Fruit fly (Drosophila melanogaster): ENCODE data around the gene Pdk1.

The Pdk1 gene

DNA sequence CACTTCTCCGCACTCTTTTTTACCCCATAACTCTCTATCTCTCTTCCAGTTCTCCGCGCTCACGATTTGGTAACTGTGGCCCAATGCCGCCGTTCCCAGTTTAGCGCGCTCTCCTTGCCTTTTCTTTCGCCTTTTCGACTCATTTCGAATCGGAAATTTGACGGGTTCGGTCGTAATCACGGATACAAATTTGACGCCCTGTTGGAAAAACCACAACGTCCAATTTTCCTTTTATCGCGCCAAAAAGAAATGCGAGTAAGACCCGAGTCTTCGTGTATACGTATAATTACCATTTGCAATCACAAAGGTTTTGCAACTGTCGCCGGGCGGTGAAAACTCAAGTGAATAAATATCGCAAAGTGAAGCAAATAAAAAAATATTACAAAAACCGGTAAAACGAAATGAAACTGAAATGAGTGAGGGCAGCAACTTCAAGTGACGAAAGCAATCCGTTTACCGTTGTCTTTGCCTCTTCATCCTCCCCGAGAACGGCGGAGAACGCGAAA, at the start of gene Pdk1:
Gene Pdk1 (plus strand): TSS at position 140 of the 506 bp plus-strand sequence.
- TF ChIP-seq dl (GFP tag; optimal IDR thresholded peaks at IDR 0.05; ENCODE audit: insufficient read depth in 1 of 2, partially characterized antibody in 2 of 2) (peak; percentile 46 to 81), CG32264 (GFP tag; optimal IDR thresholded peaks at IDR 0.05) (no peak), Rel (GFP tag; optimal IDR thresholded peaks at IDR 0.05) (no peak), Rel (tag; optimal IDR thresholded peaks at IDR 0.05) (peak; percentile 70), jim (GFP tag; optimal IDR thresholded peaks at IDR 0.05) (no peak), Jra (GFP tag; optimal IDR thresholded peaks at IDR 0.05) (no peak), lola (GFP tag; optimal IDR thresholded peaks at IDR 0.05) (no peak), dsf (GFP tag; optimal IDR thresholded peaks at IDR 0.05; ENCODE audit: borderline replicate concordance) (no peak), Vsx2 (GFP tag; optimal IDR thresholded peaks at IDR 0.05; ENCODE audit: partially characterized antibody) (peak; percentile 77), Dfd (GFP tag; optimal IDR thresholded peaks at IDR 0.05) (no peak), GATAd (GFP tag; optimal IDR thresholded peaks at IDR 0.05) (no peak), br (GFP tag; optimal IDR thresholded peaks at IDR 0.05) (peak; percentile 60), dmrt93B (GFP tag; optimal IDR thresholded peaks at IDR 0.05) (no peak), N (GFP tag; optimal IDR thresholded peaks at IDR 0.05) (no peak), Hnf4 (GFP tag; optimal IDR thresholded peaks at IDR 0.05) (peak; percentile 40), tai (GFP tag; optimal IDR thresholded peaks at IDR 0.05) (no peak), foxo (GFP tag; optimal IDR thresholded peaks at IDR 0.05) (peak in 1 of 2 experiments; percentile 34), Hr83 (GFP tag; optimal IDR thresholded peaks at IDR 0.05; ENCODE audit: poor library complexity, severe bottlenecking) (peak; percentile 48), OdsH (GFP tag; optimal IDR thresholded peaks at IDR 0.05) (no peak), psq (GFP tag; optimal IDR thresholded peaks at IDR 0.05) (peak; percentile 92), Dif (GFP tag; optimal IDR thresholded peaks at IDR 0.05; ENCODE audit: partially characterized antibody) (peak; percentile 95), sv (GFP tag; optimal IDR thresholded peaks at IDR 0.05) (no peak), CG9705 (GFP tag; optimal IDR thresholded peaks at IDR 0.05) (no peak), ey (GFP tag; optimal IDR thresholded peaks at IDR 0.05) (no peak), brk (GFP tag; optimal IDR thresholded peaks at IDR 0.05) (no peak), usp (GFP tag; optimal IDR thresholded peaks at IDR 0.05) (no peak), Myc (optimal IDR thresholded peaks at IDR 0.05) (no peak), sage (GFP tag; optimal IDR thresholded peaks at IDR 0.05) (no peak), rgr (GFP tag; optimal IDR thresholded peaks at IDR 0.05) (peak; percentile 61), woc (GFP tag; optimal IDR thresholded peaks at IDR 0.05) (no peak), Sp1 (GFP tag; optimal IDR thresholded peaks at IDR 0.05) (peak; percentile 61), fru (GFP tag; optimal IDR thresholded peaks at IDR 0.05) (no peak), Abd-B (GFP tag; optimal IDR thresholded peaks at IDR 0.05) (no peak), Mio (GFP tag; optimal IDR thresholded peaks at IDR 0.05) (no peak), CrebA (GFP tag; optimal IDR thresholded peaks at IDR 0.05; ENCODE audit: borderline replicate concordance) (no peak), pan (optimal IDR thresholded peaks at IDR 0.05) (no peak), Hr78 (GFP tag; optimal IDR thresholded peaks at IDR 0.05) (no peak), HLH106 (tag; optimal IDR thresholded peaks at IDR 0.05) (no peak), h (GFP tag; optimal IDR thresholded peaks at IDR 0.05) (peak; percentile 58)

DNA sequence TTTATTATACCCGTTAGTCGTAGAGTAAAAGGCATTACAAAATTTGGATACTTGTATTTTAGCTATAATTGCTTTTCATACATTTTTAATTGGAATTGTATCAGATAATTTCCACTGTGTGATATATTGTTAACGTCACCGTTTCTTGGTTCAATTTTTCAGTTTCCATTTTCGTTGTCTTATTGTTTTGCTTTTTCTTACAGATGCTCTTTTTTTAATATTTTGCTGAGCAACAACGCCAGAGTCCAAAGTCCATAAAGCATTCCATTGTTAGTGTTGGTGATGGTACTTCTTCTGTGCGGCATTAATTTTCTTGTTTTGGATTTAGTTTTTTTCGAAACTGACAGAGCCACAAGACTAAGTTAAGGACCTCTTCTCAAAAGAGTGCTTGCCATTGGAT, 46.3 kb upstream of the Pdk1 start:
- TF ChIP-seq GATAd (GFP tag; optimal IDR thresholded peaks at IDR 0.05) = no peak
- TF ChIP-seq HLH106 (tag; optimal IDR thresholded peaks at IDR 0.05) = no peak
- TF ChIP-seq rgr (GFP tag; optimal IDR thresholded peaks at IDR 0.05) = no peak
- no peak for TF ChIP-seq brk (GFP tag; optimal IDR thresholded peaks at IDR 0.05)
- TF ChIP-seq lola (GFP tag; optimal IDR thresholded peaks at IDR 0.05) = no peak
- no peak for TF ChIP-seq Mio (GFP tag; optimal IDR thresholded peaks at IDR 0.05)
- TF ChIP-seq ey (GFP tag; optimal IDR thresholded peaks at IDR 0.05) = no peak
- TF ChIP-seq Dif (GFP tag; optimal IDR thresholded peaks at IDR 0.05; ENCODE audit: partially characterized antibody) = no peak
- TF ChIP-seq usp (GFP tag; optimal IDR thresholded peaks at IDR 0.05) = no peak
- TF ChIP-seq Myc (optimal IDR thresholded peaks at IDR 0.05) = no peak
- no peak for TF ChIP-seq Jra (GFP tag; optimal IDR thresholded peaks at IDR 0.05)
- no peak for TF ChIP-seq sage (GFP tag; optimal IDR thresholded peaks at IDR 0.05)
- no peak for TF ChIP-seq pan (optimal IDR thresholded peaks at IDR 0.05)
- TF ChIP-seq Hr78 (GFP tag; optimal IDR thresholded peaks at IDR 0.05) = no peak
- TF ChIP-seq fru (GFP tag; optimal IDR thresholded peaks at IDR 0.05) = no peak
- no peak for TF ChIP-seq Abd-B (GFP tag; optimal IDR thresholded peaks at IDR 0.05)
- TF ChIP-seq psq (GFP tag; optimal IDR thresholded peaks at IDR 0.05) = no peak

Measured in whole organism, wandering third instar larva.